Fruit fly (Drosophila melanogaster) whole organism, embryonic: ENCODE measurements around the gene CG31882.

Experiments used
- Awh ChIP-seq: fragments of 200-800 bp; sonication (Bioruptor generic); IDR thresholded peaks from 2 replicates; pipeline ENCODE4, ENCODE4 v1.3.6; 2022; ENCODE audit warnings: missing biosample characterization, missing genetic modification characterization
- B-H2 ChIP-seq: fragments of 200-800 bp; sonication (Bioruptor generic); optimal IDR thresholded peaks from 2 replicates; lab custom pipeline; 2018; ENCODE audit warnings: missing biosample characterization, mild to moderate bottlenecking, missing genetic modification characterization
- Bdp1 ChIP-seq: fragments of 200-800 bp; sonication (Bioruptor generic); optimal IDR thresholded peaks from 3 replicates; lab custom pipeline; 2016; ENCODE audit warnings: missing biosample characterization, missing genetic modification characterization
- Bgb ChIP-seq: fragments of 200-800 bp; sonication (Bioruptor generic); IDR thresholded peaks from 2 replicates; pipeline ENCODE4 v1.3.6; 2022; ENCODE audit warnings: missing biosample characterization, missing genetic modification characterization; ENCODE audit not compliant: partially characterized antibody
- Bteb2 ChIP-seq: fragments of 200-800 bp; sonication (Bioruptor generic); optimal IDR thresholded peaks from 2 replicates; lab custom pipeline; 2016; ENCODE audit warnings: missing biosample characterization, missing genetic modification characterization
- CG11504 ChIP-seq: fragments of 200-800 bp; sonication (Bioruptor generic); optimal IDR thresholded peaks from 3 replicates; lab custom pipeline; 2019; ENCODE audit warnings: missing biosample characterization, mild to moderate bottlenecking, missing genetic modification characterization, moderate library complexity
- CG13894 ChIP-seq: fragments of 200-800 bp; sonication (Bioruptor generic); optimal IDR thresholded peaks from 3 replicates; lab custom pipeline; 2018; ENCODE audit warnings: missing biosample characterization, mild to moderate bottlenecking, missing genetic modification characterization, moderate library complexity
- CG15696 ChIP-seq: fragments of 200-800 bp; sonication (Bioruptor generic); optimal IDR thresholded peaks from 2 replicates; lab custom pipeline; 2019; ENCODE audit warnings: missing biosample characterization, mild to moderate bottlenecking, missing genetic modification characterization, moderate library complexity
- CG1602 ChIP-seq: fragments of 200-800 bp; sonication (Bioruptor generic); optimal IDR thresholded peaks from 3 replicates; lab custom pipeline; 2016; ENCODE audit warnings: missing biosample characterization, missing genetic modification characterization
- CG16863 ChIP-seq: fragments of 200-800 bp; sonication (Bioruptor generic); optimal IDR thresholded peaks from 3 replicates; lab custom pipeline; 2016; ENCODE audit warnings: missing biosample characterization, missing genetic modification characterization
- CG17568 ChIP-seq: fragments of 200-800 bp; sonication (Bioruptor generic); optimal IDR thresholded peaks from 2 replicates; lab custom pipeline; 2018; ENCODE audit warnings: missing biosample characterization, mild to moderate bottlenecking, missing genetic modification characterization, moderate library complexity
- CG18262 ChIP-seq: fragments of 200-800 bp; optimal IDR thresholded peaks from 3 replicates; lab custom pipeline; 2019; ENCODE audit warnings: missing biosample characterization, mild to moderate bottlenecking, missing genetic modification characterization, moderate library complexity
- CG2129 ChIP-seq: fragments of 200-800 bp; sonication (Bioruptor generic); IDR thresholded peaks from 2 replicates; pipeline ENCODE4 v1.3.6; 2022; ENCODE audit warnings: missing biosample characterization, missing genetic modification characterization; ENCODE audit not compliant: partially characterized antibody
- CG2889 ChIP-seq: fragments of 200-800 bp; sonication (Bioruptor generic); IDR thresholded peaks from 3 replicates; pipeline ENCODE4 v1.3.6; 2022; ENCODE audit warnings: missing biosample characterization, missing genetic modification characterization
- CG3065 ChIP-seq: fragments of 200-800 bp; sonication (Bioruptor generic); optimal IDR thresholded peaks from 2 replicates; lab custom pipeline; 2016; ENCODE audit warnings: missing biosample characterization, missing genetic modification characterization
- CG34376 ChIP-seq: fragments of 200-800 bp; sonication (Bioruptor generic); optimal IDR thresholded peaks from 2 replicates; lab custom pipeline; 2018; ENCODE audit warnings: missing biosample characterization, mild to moderate bottlenecking, missing genetic modification characterization
- CG3726 ChIP-seq: fragments of 200-800 bp; sonication (Bioruptor generic); IDR thresholded peaks from 3 replicates; pipeline ENCODE4, ENCODE4 v1.3.6; 2022; ENCODE audit warnings: missing biosample characterization, missing genetic modification characterization
- CG4707 ChIP-seq: fragments of 200-800 bp; sonication (Bioruptor generic); optimal IDR thresholded peaks from 2 replicates; lab custom pipeline; 2018; ENCODE audit warnings: missing biosample characterization, mild to moderate bottlenecking, missing genetic modification characterization, moderate library complexity
- CG5953 ChIP-seq: fragments of 200-800 bp; sonication (Bioruptor generic); IDR thresholded peaks from 2 replicates; pipeline ENCODE4 v1.3.6; 2022; ENCODE audit warnings: missing biosample characterization, missing genetic modification characterization
- CG6175 ChIP-seq: fragments of 200-800 bp; sonication (Bioruptor generic); IDR thresholded peaks from 3 replicates; pipeline ENCODE4 v1.3.6; 2022; ENCODE audit warnings: missing biosample characterization, missing genetic modification characterization
- CG6854 ChIP-seq: fragments of 200-800 bp; sonication (Bioruptor generic); optimal IDR thresholded peaks from 3 replicates; lab custom pipeline; 2017; ENCODE audit warnings: missing biosample characterization, mild to moderate bottlenecking, missing genetic modification characterization
- CG7271 ChIP-seq: fragments of 200-800 bp; sonication (Bioruptor generic); optimal IDR thresholded peaks from 2 replicates; lab custom pipeline; 2018; ENCODE audit warnings: missing biosample characterization, mild to moderate bottlenecking, missing genetic modification characterization, moderate library complexity
- CG7556 ChIP-seq: fragments of 200-800 bp; sonication (Bioruptor generic); optimal IDR thresholded peaks from 2 replicates; lab custom pipeline; 2017; ENCODE audit warnings: missing biosample characterization, mild to moderate bottlenecking, missing genetic modification characterization
- CG8281 ChIP-seq: fragments of 200-800 bp; sonication (Bioruptor generic); optimal IDR thresholded peaks from 2 replicates; lab custom pipeline; 2018; ENCODE audit warnings: missing biosample characterization, mild to moderate bottlenecking, missing genetic modification characterization, moderate library complexity
- CG8290 ChIP-seq, 3 experiments: fragments of 200-800 bp; sonication (Bioruptor generic); optimal IDR thresholded peaks; 2 replicates each; lab custom pipeline; 2016 to 2019; ENCODE audit warnings: missing biosample characterization in 3 of 3, missing genetic modification characterization in 3 of 3, mild to moderate bottlenecking in 2 of 3, moderate library complexity in 1 of 3
- CG9797 ChIP-seq: fragments of 200-800 bp; sonication (Bioruptor generic); optimal IDR thresholded peaks from 3 replicates; lab custom pipeline; 2018; ENCODE audit warnings: missing biosample characterization, mild to moderate bottlenecking, missing genetic modification characterization
- CrebB ChIP-seq: fragments of 200-800 bp; sonication (Bioruptor generic); optimal IDR thresholded peaks from 3 replicates; lab custom pipeline; 2018; ENCODE audit warnings: missing biosample characterization, mild to moderate bottlenecking, missing genetic modification characterization
- Deaf1 ChIP-seq: fragments of 200-800 bp; optimal IDR thresholded peaks from 3 replicates; lab custom pipeline; 2019; ENCODE audit warnings: missing biosample characterization, mild to moderate bottlenecking, missing genetic modification characterization, moderate library complexity
- Fer2 ChIP-seq: fragments of 200-800 bp; sonication (Bioruptor generic); optimal IDR thresholded peaks from 2 replicates; lab custom pipeline; 2018; ENCODE audit warnings: missing biosample characterization, mild to moderate bottlenecking, missing genetic modification characterization, moderate library complexity
- Mad ChIP-seq: fragments of 200-800 bp; sonication (Bioruptor generic); optimal IDR thresholded peaks from 2 replicates; lab custom pipeline; 2016; ENCODE audit warnings: missing biosample characterization, missing genetic modification characterization
- Nf-YC ChIP-seq: fragments of 200-800 bp; optimal IDR thresholded peaks from 3 replicates; lab custom pipeline; 2019; ENCODE audit warnings: missing biosample characterization, mild to moderate bottlenecking, missing genetic modification characterization, moderate library complexity
- Ravus ChIP-seq: fragments of 200-800 bp; sonication (Bioruptor generic); IDR thresholded peaks from 2 replicates; pipeline ENCODE4 v1.3.6; 2022; ENCODE audit warnings: missing biosample characterization, missing genetic modification characterization
- Sox100B ChIP-seq: fragments of 200-800 bp; sonication (Bioruptor generic); optimal IDR thresholded peaks from 3 replicates; lab custom pipeline; 2018; ENCODE audit warnings: missing biosample characterization, mild to moderate bottlenecking, missing genetic modification characterization
- Vsx1 ChIP-seq: fragments of 200-800 bp; sonication (Bioruptor generic); optimal IDR thresholded peaks from 2 replicates; lab custom pipeline; 2017; ENCODE audit warnings: missing biosample characterization, mild to moderate bottlenecking, missing genetic modification characterization, missing genetic modification reagents
- Xrp1 ChIP-seq: fragments of 200-800 bp; sonication (Bioruptor generic); IDR thresholded peaks from 2 replicates; pipeline ENCODE4 v1.3.6; 2022; ENCODE audit warnings: missing biosample characterization, missing genetic modification characterization
- abd-A ChIP-seq: fragments of 200-800 bp; sonication (Bioruptor generic); optimal IDR thresholded peaks from 3 replicates; lab custom pipeline; 2019; ENCODE audit warnings: missing biosample characterization, mild to moderate bottlenecking, missing genetic modification characterization, moderate library complexity
- dan ChIP-seq: fragments of 200-800 bp; sonication (Bioruptor generic); IDR thresholded peaks from 2 replicates; pipeline ENCODE4 v1.3.6; 2022; ENCODE audit warnings: missing biosample characterization, missing genetic modification characterization
- eve ChIP-seq, 2 experiments: fragments of >200 bp; optimal IDR thresholded peaks; 2 replicates each; lab custom pipeline; 2017; ENCODE audit warnings: missing biosample characterization in 2 of 2, missing genetic modification characterization in 2 of 2
- gcm2 ChIP-seq: fragments of 200-800 bp; sonication (Bioruptor generic); optimal IDR thresholded peaks from 2 replicates; lab custom pipeline; 2016; ENCODE audit warnings: missing biosample characterization, missing genetic modification characterization
- h ChIP-seq: fragments of >200 bp; optimal IDR thresholded peaks from 2 replicates; lab custom pipeline; 2017
- hb ChIP-seq: fragments of 200-800 bp; sonication (Bioruptor generic); IDR thresholded peaks from 3 replicates; pipeline ENCODE4 v1.3.6; 2022; ENCODE audit warnings: missing biosample characterization, missing genetic modification characterization; ENCODE audit not compliant: partially characterized antibody
- ind ChIP-seq: fragments of 200-800 bp; sonication (Bioruptor generic); optimal IDR thresholded peaks from 3 replicates; lab custom pipeline; 2016; ENCODE audit warnings: missing biosample characterization, missing genetic modification characterization
- mam ChIP-seq: fragments of 200-800 bp; sonication (Bioruptor generic); optimal IDR thresholded peaks from 3 replicates; lab custom pipeline; 2016; ENCODE audit warnings: missing biosample characterization, missing genetic modification characterization
- mld ChIP-seq: fragments of 200-800 bp; sonication (Bioruptor generic); IDR thresholded peaks from 3 replicates; pipeline ENCODE4 v1.3.6; 2022; ENCODE audit warnings: missing biosample characterization, missing genetic modification characterization; ENCODE audit not compliant: partially characterized antibody
- otp ChIP-seq: fragments of 200-800 bp; sonication (Bioruptor generic); IDR thresholded peaks from 3 replicates; pipeline ENCODE4, ENCODE4 v1.3.6; 2022; ENCODE audit warnings: missing biosample characterization, missing genetic modification characterization
- phol ChIP-seq: fragments of 200-800 bp; sonication (Bioruptor generic); optimal IDR thresholded peaks from 3 replicates; lab custom pipeline; 2018; ENCODE audit warnings: missing biosample characterization, mild to moderate bottlenecking, missing genetic modification characterization, moderate library complexity
- pros ChIP-seq: fragments of 200-800 bp; sonication (Bioruptor generic); optimal IDR thresholded peaks from 3 replicates; lab custom pipeline; 2019; ENCODE audit warnings: missing biosample characterization, mild to moderate bottlenecking, missing genetic modification characterization, moderate library complexity
- sens ChIP-seq: fragments of 200-800 bp; sonication (Bioruptor generic); peaks from one replicate; lab custom pipeline; 2016; ENCODE audit warnings: missing biosample characterization, missing genetic modification characterization
- shn ChIP-seq: fragments of 200-800 bp; sonication (Bioruptor generic); optimal IDR thresholded peaks from 3 replicates; lab custom pipeline; 2016; ENCODE audit warnings: missing biosample characterization, missing genetic modification characterization
- tx ChIP-seq: fragments of 200-800 bp; sonication (Bioruptor generic); optimal IDR thresholded peaks from 2 replicates; lab custom pipeline; 2016; ENCODE audit warnings: missing biosample characterization, missing genetic modification characterization

Gene CG31882

dm6 chr2L:9594625-9595300 is 30.3 kb downstream of the CG31882 start (continued):
- no peak for TF ChIP-seq mld
- no peak for TF ChIP-seq CG5953 (GFP tag; lab: Robert Waterston, UW)
- TF ChIP-seq CG3726 = no peak
- TF ChIP-seq CG2889 (GFP tag; lab: Robert Waterston, UW) = no peak
- no peak for TF ChIP-seq CG4707 (GFP tag; lab: Kevin White, UChicago)
- TF ChIP-seq mam = no peak
- TF ChIP-seq CrebB (tag; lab: Kevin White, UChicago) = no peak
- no peak for TF ChIP-seq CG8281 (tag; lab: Kevin White, UChicago)
- no peak for TF ChIP-seq CG13894 (tag; lab: Kevin White, UChicago)
- TF ChIP-seq CG1602 = peak; percentile 32
- TF ChIP-seq Nf-YC = no peak
- no peak for TF ChIP-seq Ravus (GFP tag; lab: Robert Waterston, UW)
- TF ChIP-seq Vsx1 (GFP tag; lab: Kevin White, UChicago) = no peak
- no peak for TF ChIP-seq tx
- peak; percentile 5; the same call in 1 of the 2 replicates for TF ChIP-seq Awh
- no peak for TF ChIP-seq CG7271 (tag; lab: Kevin White, UChicago)
- TF ChIP-seq abd-A (tag; lab: Kevin White, UChicago) = no peak
- TF ChIP-seq Deaf1 (tag; lab: Kevin White, UChicago) = no peak
- TF ChIP-seq CG15696 (tag; lab: Kevin White, UChicago) = peak; percentile 73
- no peak for TF ChIP-seq shn (GFP tag; lab: Kevin White, UChicago)
- TF ChIP-seq CG17568 (GFP tag; lab: Kevin White, UChicago) = no peak
- no peak for TF ChIP-seq CG9797 (GFP tag; lab: Kevin White, UChicago)
- TF ChIP-seq CG6854 = no peak
- TF ChIP-seq CG11504 (tag; lab: Kevin White, UChicago) = peak; percentile 67
- TF ChIP-seq eve (GFP tag; optimal IDR thresholded peaks at IDR 0.05; lab: Kevin White, UChicago) = peak in 1 of 2 experiments; percentile 47
- TF ChIP-seq pros (GFP tag; lab: Kevin White, UChicago) = peak; percentile 75
- no peak for TF ChIP-seq CG3065 (GFP tag; lab: Kevin White, UChicago)
- TF ChIP-seq CG6175 (GFP tag; lab: Robert Waterston, UW) = no peak
- peak; percentile 4 for TF ChIP-seq gcm2
- TF ChIP-seq B-H2 (GFP tag; lab: Kevin White, UChicago) = no peak
- no peak for TF ChIP-seq CG16863 (GFP tag; lab: Kevin White, UChicago)
- TF ChIP-seq phol (tag; lab: Kevin White, UChicago) = peak; percentile 73
- peak; percentile 84 for TF ChIP-seq Xrp1 (GFP tag; lab: Robert Waterston, UW)
- peak; percentile 48 for TF ChIP-seq Sox100B
- peak; percentile 83 for TF ChIP-seq CG18262 (tag; lab: Kevin White, UChicago)
- TF ChIP-seq CG34376 = no peak
- TF ChIP-seq ind (GFP tag; lab: Kevin White, UChicago) = no peak
- no peak for TF ChIP-seq CG2129 (GFP tag; lab: Robert Waterston, UW)
- no peak for TF ChIP-seq Mad (GFP tag; lab: Kevin White, UChicago)
- no peak for TF ChIP-seq hb (GFP tag; lab: Robert Waterston, UW)
- no peak for TF ChIP-seq Bteb2 (GFP tag; lab: Kevin White, UChicago)
- peak; percentile 86 for TF ChIP-seq sens (GFP tag; lab: Kevin White, UChicago)
- no peak for TF ChIP-seq Bdp1 (GFP tag; lab: Kevin White, UChicago)
- no peak for TF ChIP-seq h (lab: Kevin White, UChicago)
- TF ChIP-seq CG8290 (GFP tag; optimal IDR thresholded peaks at IDR 0.05; lab: Kevin White, UChicago) = no peak
- TF ChIP-seq CG8290 (tag; optimal IDR thresholded peaks at IDR 0.05; lab: Kevin White, UChicago) = no peak
- TF ChIP-seq Bgb = no peak
- peak; percentile 42 for TF ChIP-seq CG7556 (GFP tag; lab: Kevin White, UChicago)
- 0 out of 3 replicates have a peak, but pooled peaks have one; percentile 12 for TF ChIP-seq otp (GFP tag; lab: Robert Waterston, UW)
- no peak for TF ChIP-seq Fer2 (tag; lab: Kevin White, UChicago)
- no peak for TF ChIP-seq dan (GFP tag; lab: Robert Waterston, UW)
